Worm (Caenorhabditis elegans) whole organism, L4 larva: ENCODE results near the gene txdc-12.2.
"Not testable (repeated sequence)": the region's sequence is repeated elsewhere in the genome, so short reads cannot be mapped to it uniquely, and the experiment has no call there.

Source experiments
- nhr-41 ChIP-seq: fragments of 200-800 bp; sonication (Bioruptor generic); IDR thresholded peaks from 2 replicates; pipeline ENCODE4 v1.3.6; 2022; ENCODE audit warnings: missing genetic modification reagents, missing genetic modification characterization, missing compliant biosample characterization
- nhr-42 ChIP-seq: fragments of 200-800 bp; sonication (Bioruptor generic); IDR thresholded peaks from 2 replicates; pipeline ENCODE4 v1.3.6; 2022; ENCODE audit warnings: missing genetic modification characterization, missing compliant biosample characterization
- unc-39 ChIP-seq: sonication (generic microtip); optimal IDR thresholded peaks from 2 replicates; lab custom pipeline; 2017; ENCODE audit warnings: missing biosample characterization, missing genetic modification characterization

DNA sequence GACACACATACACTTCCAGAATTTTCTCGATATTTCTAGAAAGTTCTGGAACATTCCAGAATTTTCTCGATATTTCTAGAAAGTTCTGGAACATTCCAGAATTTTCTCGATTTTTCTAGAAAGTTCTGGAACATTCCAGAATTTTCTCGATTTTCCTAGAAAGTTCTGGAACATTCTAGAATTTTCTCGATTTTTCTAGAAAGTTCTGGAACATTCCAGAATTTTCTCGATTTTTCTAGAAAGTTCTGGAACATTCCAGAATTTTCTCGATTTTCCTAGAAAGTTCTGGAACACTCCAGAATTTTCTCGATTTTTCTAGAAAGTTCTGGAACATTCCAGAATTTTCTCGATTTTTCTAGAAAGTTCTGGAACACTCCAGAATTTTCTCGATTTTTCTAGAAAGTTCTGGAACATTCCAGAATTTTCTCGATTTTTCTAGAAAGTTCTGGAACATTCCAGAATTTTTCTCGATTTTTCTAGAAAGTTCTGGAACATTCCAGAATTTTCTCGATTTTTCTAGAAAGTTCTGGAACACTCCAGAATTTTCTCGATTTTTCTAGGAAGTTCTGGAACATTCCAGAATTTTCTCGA is 16.3 kb upstream of the txdc-12.2 start:
- not testable (repeated sequence) for TF ChIP-seq nhr-41 (GFP tag; lab: Robert Waterston, UW); unc-39 (tag; lab: Kevin White, UChicago); nhr-42
